Fruit fly (Drosophila melanogaster): ENCODE measurements around the gene CG46465.

CG46465 gene

dm6 chr2L:19014032-19014880 is 22.0 kb downstream of the CG46465 start:
- TF ChIP-seq CG7101 (tag; optimal IDR thresholded peaks at IDR 0.05) (peak; percentile 28), Hr96 (GFP tag; optimal IDR thresholded peaks at IDR 0.05) (no peak), CG11617 (GFP tag; optimal IDR thresholded peaks at IDR 0.05) (peak; percentile 30), tj (GFP tag; optimal IDR thresholded peaks at IDR 0.05) (no peak), CG5204 (GFP tag; optimal IDR thresholded peaks at IDR 0.05) (peak; percentile 67), CG7045 (GFP tag; optimal IDR thresholded peaks at IDR 0.05) (peak; percentile 64), cic (GFP tag; optimal IDR thresholded peaks at IDR 0.05) (no peak), toe (GFP tag; optimal IDR thresholded peaks at IDR 0.05) (peak; percentile 41), CG33017 (tag; optimal IDR thresholded peaks at IDR 0.05) (peak; percentile 56), cnc (optimal IDR thresholded peaks at IDR 0.05) (no peak), CG12768 (GFP tag; optimal IDR thresholded peaks at IDR 0.05) (peak; percentile 68), Clk (GFP tag; optimal IDR thresholded peaks at IDR 0.05) (peak; percentile 36)

dm6 chr2L:19014881-19015366 is 22.6 kb downstream of the CG46465 start:
- TF ChIP-seq cnc (optimal IDR thresholded peaks at IDR 0.05) (no peak), CG7101 (tag; optimal IDR thresholded peaks at IDR 0.05) (no peak), CG14711 (tag; optimal IDR thresholded peaks at IDR 0.05) (no peak), cic (GFP tag; optimal IDR thresholded peaks at IDR 0.05) (no peak), CG5204 (GFP tag; optimal IDR thresholded peaks at IDR 0.05) (no peak), Crg-1 (GFP tag; optimal IDR thresholded peaks at IDR 0.05) (no peak), pad (GFP tag; optimal IDR thresholded peaks at IDR 0.05) (no peak), CG1620 (GFP tag; optimal IDR thresholded peaks at IDR 0.05) (no peak), Hr96 (GFP tag; optimal IDR thresholded peaks at IDR 0.05) (no peak), ovo (GFP tag; optimal IDR thresholded peaks at IDR 0.05) (no peak), CG7045 (GFP tag; optimal IDR thresholded peaks at IDR 0.05) (no peak), tj (GFP tag; optimal IDR thresholded peaks at IDR 0.05) (no peak), CG12768 (GFP tag; optimal IDR thresholded peaks at IDR 0.05) (no peak), Clk (GFP tag; optimal IDR thresholded peaks at IDR 0.05) (no peak), bab1 (GFP tag; optimal IDR thresholded peaks at IDR 0.05) (no peak)

- TF ChIP-seq CG7045 (GFP tag; optimal IDR thresholded peaks at IDR 0.05) (no peak), cnc (optimal IDR thresholded peaks at IDR 0.05) (no peak), CG33017 (tag; optimal IDR thresholded peaks at IDR 0.05) (no peak), Mnt (GFP tag; optimal IDR thresholded peaks at IDR 0.05) (no peak), CG11617 (GFP tag; optimal IDR thresholded peaks at IDR 0.05) (no peak), cic (GFP tag; optimal IDR thresholded peaks at IDR 0.05) (no peak), CG12768 (GFP tag; optimal IDR thresholded peaks at IDR 0.05) (no peak), kay (GFP tag; ENCODE audit: borderline replicate concordance) (no peak), CG1620 (GFP tag; optimal IDR thresholded peaks at IDR 0.05) (no peak), CG7101 (tag; optimal IDR thresholded peaks at IDR 0.05) (no peak), CG5204 (GFP tag; optimal IDR thresholded peaks at IDR 0.05) (no peak), pad (GFP tag; optimal IDR thresholded peaks at IDR 0.05) (no peak), Clk (GFP tag; optimal IDR thresholded peaks at IDR 0.05) (no peak), Hr96 (GFP tag; optimal IDR thresholded peaks at IDR 0.05) (no peak), toe (GFP tag; optimal IDR thresholded peaks at IDR 0.05) (no peak), ovo (GFP tag; optimal IDR thresholded peaks at IDR 0.05) (no peak)
Measured at dm6 chr2L:19015628-19016027, 23.3 kb downstream of the CG46465 start.

dm6 chr2L:19017060-19017459 is 24.8 kb downstream of the CG46465 start:
- no peak for TF ChIP-seq ovo (GFP tag; optimal IDR thresholded peaks at IDR 0.05)
- TF ChIP-seq Crg-1 (GFP tag; optimal IDR thresholded peaks at IDR 0.05): no peak
- TF ChIP-seq CG33017 (tag; optimal IDR thresholded peaks at IDR 0.05): no peak
- no peak for TF ChIP-seq Clk (GFP tag; optimal IDR thresholded peaks at IDR 0.05)
- TF ChIP-seq Hr96 (GFP tag; optimal IDR thresholded peaks at IDR 0.05): no peak
- TF ChIP-seq CG1620 (GFP tag; optimal IDR thresholded peaks at IDR 0.05): no peak
- TF ChIP-seq CG5204 (GFP tag; optimal IDR thresholded peaks at IDR 0.05): no peak
- TF ChIP-seq bab1 (GFP tag; optimal IDR thresholded peaks at IDR 0.05): no peak
- TF ChIP-seq Mnt (GFP tag; optimal IDR thresholded peaks at IDR 0.05): no peak
- TF ChIP-seq CG7045 (GFP tag; optimal IDR thresholded peaks at IDR 0.05): no peak
- TF ChIP-seq CG14711 (tag; optimal IDR thresholded peaks at IDR 0.05): no peak
- TF ChIP-seq CG11617 (GFP tag; optimal IDR thresholded peaks at IDR 0.05): no peak
- TF ChIP-seq toe (GFP tag; optimal IDR thresholded peaks at IDR 0.05): no peak
- TF ChIP-seq cnc (optimal IDR thresholded peaks at IDR 0.05): no peak
- TF ChIP-seq kay (GFP tag; ENCODE audit: borderline replicate concordance): no peak
- no peak for TF ChIP-seq tj (GFP tag; optimal IDR thresholded peaks at IDR 0.05)
- TF ChIP-seq CG12768 (GFP tag; optimal IDR thresholded peaks at IDR 0.05): no peak

dm6 chr2L:19018266-19018665 is 26.0 kb downstream of the CG46465 start:
- TF ChIP-seq CG7101 (tag; optimal IDR thresholded peaks at IDR 0.05) (no peak), Crg-1 (GFP tag; optimal IDR thresholded peaks at IDR 0.05) (no peak)

- TF ChIP-seq CG5204 (GFP tag; optimal IDR thresholded peaks at IDR 0.05) (peak; percentile 53), CG14711 (tag; optimal IDR thresholded peaks at IDR 0.05) (no peak)
Measured at dm6 chr2L:19019160-19019592, 26.9 kb downstream of the CG46465 start.

All from whole organism, adult.